Worm (Caenorhabditis elegans): Measurements from ENCODE around the gene sqst-1.

The sqst-1 gene

ce11 chrIV:12075497-12075896 lies 41.4 kb downstream of the sqst-1 start, which contains the start of gene K08E4.7:
Gene K08E4.7 (plus strand): TSS chrIV:12075797.
- no peak for TF ChIP-seq snpc-3.4 (tag; optimal IDR thresholded peaks at IDR 0.05)
- no peak for TF ChIP-seq D2030.7 (GFP tag; IDR thresholded peaks at IDR 0.05)
- TF ChIP-seq mxl-1 (tag; optimal IDR thresholded peaks at IDR 0.05): no peak
- TF ChIP-seq die-1 (tag; optimal IDR thresholded peaks at IDR 0.05): no peak
- no peak for TF ChIP-seq T26A5.8 (tag; optimal IDR thresholded peaks at IDR 0.05)
- TF ChIP-seq ceh-58 (GFP tag; IDR thresholded peaks at IDR 0.05): no peak
- no peak for TF ChIP-seq aptf-2 (GFP tag; conservative IDR thresholded peaks at IDR 0.05)
- TF ChIP-seq nhr-120 (GFP tag; IDR thresholded peaks at IDR 0.05): no peak
- no peak for TF ChIP-seq efl-1 (GFP tag; optimal IDR thresholded peaks at IDR 0.05)
- TF ChIP-seq nfya-1 (tag; optimal IDR thresholded peaks at IDR 0.05; ENCODE audit: borderline replicate concordance, insufficient read depth): no peak
- no peak for TF ChIP-seq egrh-3 (GFP tag; IDR thresholded peaks at IDR 0.05)
- TF ChIP-seq B0035.1 (tag; optimal IDR thresholded peaks at IDR 0.05): no peak
- TF ChIP-seq lin-35 (GFP tag; optimal IDR thresholded peaks at IDR 0.05): no peak
- TF ChIP-seq tbp1 (GFP tag; optimal IDR thresholded peaks at IDR 0.05): no peak
- TF ChIP-seq madf-8 (GFP tag; conservative IDR thresholded peaks at IDR 0.05): no peak
- no peak for TF ChIP-seq lsy-27 (tag; optimal IDR thresholded peaks at IDR 0.05; ENCODE audit: borderline replicate concordance, insufficient read depth)

- TF ChIP-seq ama-1 (optimal IDR thresholded peaks at IDR 0.05) (no peak), ama-1 (GFP tag; optimal IDR thresholded peaks at IDR 0.05) (no peak), nfya-1 (tag; optimal IDR thresholded peaks at IDR 0.05; ENCODE audit: borderline replicate concordance, insufficient read depth) (no peak), lir-1 (GFP tag; conservative IDR thresholded peaks at IDR 0.05) (no peak), nhr-120 (GFP tag; IDR thresholded peaks at IDR 0.05) (no peak), lin-35 (GFP tag; optimal IDR thresholded peaks at IDR 0.05) (no peak), lsl-1 (GFP tag; optimal IDR thresholded peaks at IDR 0.05) (peak; percentile 66), D2030.7 (GFP tag; IDR thresholded peaks at IDR 0.05) (no peak), mel-28 (tag; optimal IDR thresholded peaks at IDR 0.05; ENCODE audit: borderline replicate concordance) (no peak), ceh-91 (GFP tag; IDR thresholded peaks at IDR 0.05) (0 out of 2 replicates have a peak, but pooled peaks have one; percentile 32), madf-6 (GFP tag; IDR thresholded peaks at IDR 0.05) (peak; percentile 42; the same call in 1 of the 2 replicates), rpc-1 (optimal IDR thresholded peaks at IDR 0.05) (no peak), rpc-1 (tag; optimal IDR thresholded peaks at IDR 0.05) (no peak), F33H1.4 (GFP tag; IDR thresholded peaks at IDR 0.05) (peak; percentile 62), egl-18 (GFP tag; IDR thresholded peaks at IDR 0.05) (no peak), Y67H2A.10 (GFP tag; conservative IDR thresholded peaks at IDR 0.05) (no peak)
Observed at ce11 chrIV:12078112-12078812, 44.2 kb downstream of the sqst-1 start, which contains the start of gene tmed-1. Gene tmed-1 (minus strand): TSS chrIV:12078162.

DNA sequence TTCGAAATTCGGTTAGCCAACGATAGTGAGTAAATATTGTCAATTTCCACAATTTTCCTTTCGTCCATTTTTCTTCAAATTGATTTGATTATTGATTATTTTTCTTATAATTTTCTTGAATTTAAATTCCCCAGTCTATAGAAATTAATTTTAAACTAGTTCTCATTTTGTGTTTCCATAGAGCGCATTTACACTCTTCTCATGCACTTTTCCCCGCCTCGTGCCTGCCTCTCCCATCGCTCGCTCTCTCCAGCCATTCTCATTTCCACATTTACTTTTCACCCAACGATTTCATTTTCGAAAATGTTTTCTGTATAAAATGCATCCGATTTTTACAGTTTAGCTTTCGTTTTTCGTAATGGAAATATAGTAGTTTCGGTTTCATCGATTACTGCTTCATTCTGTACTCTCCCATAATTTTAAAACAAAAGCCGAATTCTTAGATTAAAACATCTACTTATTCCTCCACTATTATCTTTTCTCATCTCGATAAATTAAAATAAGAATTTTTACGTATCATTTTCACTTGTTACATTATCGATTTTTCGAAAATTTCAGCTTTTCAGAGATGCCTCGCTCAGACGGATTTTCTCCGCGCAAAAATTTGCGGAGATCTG lies 44.9 kb downstream of the sqst-1 start, which contains the start of gene lex-1:
Gene lex-1, plus strand, starts transcription at position 567 of the 617 bp plus-strand sequence.
- TF ChIP-seq nhr-90 (tag; optimal IDR thresholded peaks at IDR 0.05) (no peak), lin-35 (GFP tag; optimal IDR thresholded peaks at IDR 0.05) (peak in 1 of 3 experiments; percentile 21), mcd-1 (GFP tag; IDR thresholded peaks at IDR 0.05) (peak; percentile 71), ets-4 (GFP tag; optimal IDR thresholded peaks at IDR 0.05) (no peak), lin-26 (GFP tag; IDR thresholded peaks at IDR 0.05) (no peak), pbrm-1 (GFP tag; IDR thresholded peaks at IDR 0.05) (no peak), bed-2 (GFP tag; IDR thresholded peaks at IDR 0.05) (no peak), nhr-179 (tag; optimal IDR thresholded peaks at IDR 0.05) (no peak), unc-62 (GFP tag; optimal IDR thresholded peaks at IDR 0.05) (no peak), Y53G8AR.9 (GFP tag; conservative IDR thresholded peaks at IDR 0.05) (no peak), sptf-2 (GFP tag; optimal IDR thresholded peaks at IDR 0.05) (no peak), madf-6 (GFP tag; IDR thresholded peaks at IDR 0.05) (no peak), fkh-3 (tag; optimal IDR thresholded peaks at IDR 0.05) (no peak), let-607 (tag; optimal IDR thresholded peaks at IDR 0.05) (no peak), lin-54 (GFP tag; optimal IDR thresholded peaks at IDR 0.05) (peak; percentile 26), attf-6 (GFP tag; IDR thresholded peaks at IDR 0.05) (no peak), attf-5 (GFP tag; optimal IDR thresholded peaks at IDR 0.05) (peak; percentile 61), ztf-25 (GFP tag; IDR thresholded peaks at IDR 0.05) (no peak), nhr-80 (tag; optimal IDR thresholded peaks at IDR 0.05) (no peak)
